Fruit fly (Drosophila melanogaster) whole organism, embryonic: Measurements from ENCODE around the gene ATP7.

Experiments
- BEAF-32 ChIP-seq: fragments of 200-800 bp; sonication (Bioruptor generic); optimal IDR thresholded peaks from 3 replicates; lab custom pipeline; 2017; ENCODE audit warnings: missing biosample characterization, missing genetic modification characterization, mild to moderate bottlenecking, moderate library complexity, missing genetic modification reagents
- C15 ChIP-seq: fragments of 200-800 bp; sonication (Bioruptor generic); IDR thresholded peaks from 3 replicates; pipeline ENCODE4 v1.3.6; 2022; ENCODE audit warnings: missing biosample characterization, missing genetic modification characterization
- CG11085 ChIP-seq: fragments of 200-800 bp; sonication (Bioruptor generic); IDR thresholded peaks from 2 replicates; pipeline ENCODE4 v1.3.6; 2022; ENCODE audit warnings: missing biosample characterization, missing genetic modification characterization
- CG12219 ChIP-seq: fragments of 200-800 bp; sonication (Bioruptor generic); optimal IDR thresholded peaks from 3 replicates; lab custom pipeline; 2018; ENCODE audit warnings: missing biosample characterization, mild to moderate bottlenecking, missing genetic modification characterization
- CG14710 ChIP-seq: fragments of 200-800 bp; sonication (Bioruptor generic); optimal IDR thresholded peaks from 3 replicates; lab custom pipeline; 2019; ENCODE audit warnings: missing biosample characterization, mild to moderate bottlenecking, missing genetic modification characterization, moderate library complexity
- CG15514 ChIP-seq: fragments of 200-800 bp; sonication (Bioruptor generic); optimal IDR thresholded peaks from 3 replicates; lab custom pipeline; 2017; ENCODE audit warnings: missing biosample characterization, missing genetic modification characterization, mild to moderate bottlenecking, moderate library complexity, missing genetic modification reagents
- CG1602 ChIP-seq: fragments of 200-800 bp; sonication (Bioruptor generic); optimal IDR thresholded peaks from 3 replicates; lab custom pipeline; 2016; ENCODE audit warnings: missing biosample characterization, missing genetic modification characterization
- CG1603 ChIP-seq: fragments of 200-800 bp; sonication (Bioruptor generic); optimal IDR thresholded peaks from 2 replicates; lab custom pipeline; 2019; ENCODE audit warnings: missing biosample characterization, mild to moderate bottlenecking, missing genetic modification characterization, moderate library complexity
- CG16813 ChIP-seq: fragments of 200-800 bp; sonication (Bioruptor generic); IDR thresholded peaks from 3 replicates; pipeline ENCODE4 v1.3.6; 2022; ENCODE audit warnings: missing biosample characterization, missing genetic modification characterization; ENCODE audit not compliant: partially characterized antibody
- CG17186 ChIP-seq: fragments of 200-800 bp; sonication (Bioruptor generic); optimal IDR thresholded peaks from 3 replicates; lab custom pipeline; 2017; ENCODE audit warnings: missing biosample characterization, missing genetic modification reagents, missing genetic modification characterization
- CG17361 ChIP-seq: fragments of 200-800 bp; sonication (Bioruptor generic); IDR thresholded peaks from 3 replicates; pipeline ENCODE4 v1.3.6; 2022; ENCODE audit warnings: missing biosample characterization, missing genetic modification characterization
- CG18619 ChIP-seq: fragments of 200-800 bp; sonication (Bioruptor generic); optimal IDR thresholded peaks from 3 replicates; lab custom pipeline; 2017; ENCODE audit warnings: missing biosample characterization, mild to moderate bottlenecking, missing genetic modification characterization
- CG30020 ChIP-seq: fragments of 200-800 bp; optimal IDR thresholded peaks from 2 replicates; lab custom pipeline; 2019; ENCODE audit warnings: missing biosample characterization, mild to moderate bottlenecking, missing genetic modification characterization, moderate library complexity
- CG34224 ChIP-seq: fragments of 200-800 bp; sonication (Bioruptor generic); IDR thresholded peaks from 3 replicates; pipeline ENCODE4 v1.3.6; 2022; ENCODE audit warnings: missing biosample characterization, missing genetic modification characterization; ENCODE audit not compliant: partially characterized antibody
- CG4360 ChIP-seq: fragments of 200-800 bp; sonication (Bioruptor generic); IDR thresholded peaks from 2 replicates; pipeline ENCODE4 v1.3.6; 2022; ENCODE audit warnings: missing biosample characterization, missing genetic modification characterization
- CG6175 ChIP-seq: fragments of 200-800 bp; sonication (Bioruptor generic); IDR thresholded peaks from 3 replicates; pipeline ENCODE4 v1.3.6; 2022; ENCODE audit warnings: missing biosample characterization, missing genetic modification characterization
- CG8388 ChIP-seq: fragments of 200-800 bp; sonication (Bioruptor generic); optimal IDR thresholded peaks from 2 replicates; lab custom pipeline; 2019; ENCODE audit warnings: missing biosample characterization, mild to moderate bottlenecking, missing genetic modification characterization, moderate library complexity
- CG8478 ChIP-seq: fragments of >200 bp; optimal IDR thresholded peaks from 2 replicates; lab custom pipeline; 2018
- D19A ChIP-seq: fragments of 200-800 bp; optimal IDR thresholded peaks from 3 replicates; lab custom pipeline; 2019; ENCODE audit warnings: missing biosample characterization, mild to moderate bottlenecking, missing genetic modification characterization, moderate library complexity
- Dp ChIP-seq: fragments of 200-800 bp; sonication (Bioruptor generic); optimal IDR thresholded peaks from 2 replicates; lab custom pipeline; 2018; ENCODE audit warnings: missing biosample characterization, mild to moderate bottlenecking, missing genetic modification characterization, moderate library complexity
- Eip74EF ChIP-seq, 2 experiments: fragments of 200-800 bp in 1 of 2; fragments of >200 bp in 1 of 2; sonication (Bioruptor generic) in 1 of 2; optimal IDR thresholded peaks; 2 replicates each; lab custom pipeline; 2017 to 2019; ENCODE audit warnings: missing biosample characterization in 2 of 2, missing genetic modification characterization in 2 of 2, mild to moderate bottlenecking in 1 of 2, moderate library complexity in 1 of 2
- Elba2 ChIP-seq: fragments of 200-800 bp; sonication (Bioruptor generic); optimal IDR thresholded peaks from 3 replicates; lab custom pipeline; 2016; ENCODE audit warnings: missing biosample characterization, missing genetic modification characterization
- Myb ChIP-seq: fragments of 200-800 bp; sonication (Bioruptor generic); optimal IDR thresholded peaks from 2 replicates; lab custom pipeline; 2016; ENCODE audit warnings: missing biosample characterization, missing genetic modification characterization
- Nf-YC ChIP-seq: fragments of 200-800 bp; optimal IDR thresholded peaks from 3 replicates; lab custom pipeline; 2019; ENCODE audit warnings: missing biosample characterization, mild to moderate bottlenecking, missing genetic modification characterization, moderate library complexity
- NfI ChIP-seq: fragments of 200-800 bp; sonication (Bioruptor generic); optimal IDR thresholded peaks from 3 replicates; lab custom pipeline; 2018; ENCODE audit warnings: missing biosample characterization, mild to moderate bottlenecking, missing genetic modification characterization, moderate library complexity
- Oaz ChIP-seq: fragments of 200-800 bp; sonication (Bioruptor generic); IDR thresholded peaks from 2 replicates; pipeline ENCODE4 v1.3.6; 2022; ENCODE audit warnings: missing biosample characterization, missing genetic modification characterization
- ash1 ChIP-seq: fragments of 200-800 bp; sonication (Bioruptor generic); optimal IDR thresholded peaks from 2 replicates; lab custom pipeline; 2018; ENCODE audit warnings: missing biosample characterization, mild to moderate bottlenecking, missing genetic modification characterization
- bcd ChIP-seq: fragments of 200-800 bp; sonication (Bioruptor generic); optimal IDR thresholded peaks from 2 replicates; lab custom pipeline; 2017; ENCODE audit warnings: missing biosample characterization, mild to moderate bottlenecking, missing genetic modification characterization
- cas ChIP-seq: fragments of 200-800 bp; sonication (Bioruptor generic); IDR thresholded peaks from 2 replicates; pipeline ENCODE4 v1.3.6; 2022; ENCODE audit warnings: missing biosample characterization, missing genetic modification characterization
- caup ChIP-seq: fragments of 200-800 bp; sonication (Bioruptor generic); optimal IDR thresholded peaks from 3 replicates; lab custom pipeline; 2017; ENCODE audit warnings: missing biosample characterization, mild to moderate bottlenecking, missing genetic modification characterization, moderate library complexity; ENCODE audit not compliant: severe bottlenecking
- eve ChIP-seq, 2 experiments: fragments of >200 bp; optimal IDR thresholded peaks; 2 replicates each; lab custom pipeline; 2017; ENCODE audit warnings: missing biosample characterization in 2 of 2, missing genetic modification characterization in 2 of 2
- eyg ChIP-seq: fragments of 200-800 bp; sonication (Bioruptor generic); optimal IDR thresholded peaks from 3 replicates; lab custom pipeline; 2016; ENCODE audit warnings: missing biosample characterization, missing genetic modification characterization
- gfzf ChIP-seq: fragments of 200-800 bp; sonication (Bioruptor generic); optimal IDR thresholded peaks from 2 replicates; lab custom pipeline; 2016; ENCODE audit warnings: missing biosample characterization, mild to moderate bottlenecking, missing genetic modification characterization, moderate library complexity
- gsb ChIP-seq: fragments of 200-800 bp; sonication (Bioruptor generic); IDR thresholded peaks from 2 replicates; pipeline ENCODE4 v1.3.6; 2022; ENCODE audit warnings: missing biosample characterization, missing genetic modification characterization
- inv ChIP-seq: fragments of 200-800 bp; sonication (Bioruptor generic); IDR thresholded peaks from 2 replicates; pipeline ENCODE4 v1.3.6; 2022; ENCODE audit warnings: missing biosample characterization, missing genetic modification characterization; ENCODE audit not compliant: partially characterized antibody
- kay ChIP-seq: fragments of 200-800 bp; sonication (Bioruptor generic); optimal IDR thresholded peaks from 2 replicates; lab custom pipeline; 2016; ENCODE audit warnings: missing biosample characterization, missing genetic modification characterization
- ken ChIP-seq: fragments of 200-800 bp; sonication (Bioruptor generic); IDR thresholded peaks from 3 replicates; pipeline ENCODE4 v1.3.6; 2022; ENCODE audit warnings: missing biosample characterization, missing genetic modification characterization
- lola ChIP-seq, 3 experiments: fragments of >200 bp in 2 of 3; fragments of 200-800 bp in 1 of 3; sonication (Bioruptor generic) in 1 of 3; optimal IDR thresholded peaks; 2 replicates each; lab custom pipeline; 2017 to 2019; ENCODE audit warnings: missing biosample characterization in 3 of 3, missing genetic modification characterization in 3 of 3, mild to moderate bottlenecking in 1 of 3, moderate library complexity in 1 of 3
- pan ChIP-seq, 4 experiments: fragments of >200 bp in 3 of 4; fragments of 200-800 bp in 1 of 4; sonication (Bioruptor generic) in 1 of 4; optimal IDR thresholded peaks in 3 of 4; IDR thresholded peaks in 1 of 4; 2 replicates each; pipeline versions ENCODE4 v1.3.6 to Lab custom; 2017 to 2022; ENCODE audit warnings: missing biosample characterization in 2 of 4, missing genetic modification characterization in 2 of 4, mixed read lengths in 1 of 4
- phol ChIP-seq: fragments of 200-800 bp; sonication (Bioruptor generic); optimal IDR thresholded peaks from 3 replicates; lab custom pipeline; 2018; ENCODE audit warnings: missing biosample characterization, mild to moderate bottlenecking, missing genetic modification characterization, moderate library complexity
- rib ChIP-seq: fragments of 200-800 bp; sonication (Bioruptor generic); IDR thresholded peaks from 2 replicates; pipeline ENCODE4 v1.3.6; 2022; ENCODE audit warnings: missing biosample characterization, missing genetic modification characterization
- ro ChIP-seq: fragments of 200-800 bp; sonication (Bioruptor generic); IDR thresholded peaks from 2 replicates; pipeline ENCODE4 v1.3.6; 2022; ENCODE audit warnings: missing biosample characterization, missing genetic modification characterization
- run ChIP-seq: fragments of 200-800 bp; sonication (Bioruptor generic); optimal IDR thresholded peaks from 3 replicates; lab custom pipeline; 2018; ENCODE audit warnings: missing biosample characterization, mild to moderate bottlenecking, missing genetic modification characterization
- sens ChIP-seq: fragments of 200-800 bp; sonication (Bioruptor generic); peaks from one replicate; lab custom pipeline; 2016; ENCODE audit warnings: missing biosample characterization, missing genetic modification characterization
- slbo ChIP-seq: fragments of 200-800 bp; sonication (Bioruptor generic); IDR thresholded peaks from 2 replicates; pipeline ENCODE4 v1.3.6; 2022; ENCODE audit warnings: missing biosample characterization, missing genetic modification characterization
- sr ChIP-seq: fragments of 200-800 bp; sonication (Bioruptor generic); IDR thresholded peaks from 3 replicates; pipeline ENCODE4 v1.3.6; 2022; ENCODE audit warnings: missing biosample characterization, missing genetic modification characterization
- stwl ChIP-seq: fragments of 200-800 bp; sonication (Bioruptor generic); optimal IDR thresholded peaks from 3 replicates; lab custom pipeline; 2018; ENCODE audit warnings: missing biosample characterization, mild to moderate bottlenecking, missing genetic modification characterization, moderate library complexity
- tap ChIP-seq: fragments of 200-800 bp; optimal IDR thresholded peaks from 3 replicates; lab custom pipeline; 2019; ENCODE audit warnings: missing biosample characterization, mild to moderate bottlenecking, missing genetic modification characterization, moderate library complexity
- vnd ChIP-seq: fragments of 200-800 bp; sonication (Bioruptor generic); IDR thresholded peaks from 3 replicates; pipeline ENCODE4 v1.3.6; 2022; ENCODE audit warnings: missing biosample characterization, missing genetic modification characterization; ENCODE audit not compliant: partially characterized antibody
- yki ChIP-seq: fragments of >200 bp; optimal IDR thresholded peaks from 3 replicates; lab custom pipeline; 2018

ATP7 gene

DNA sequence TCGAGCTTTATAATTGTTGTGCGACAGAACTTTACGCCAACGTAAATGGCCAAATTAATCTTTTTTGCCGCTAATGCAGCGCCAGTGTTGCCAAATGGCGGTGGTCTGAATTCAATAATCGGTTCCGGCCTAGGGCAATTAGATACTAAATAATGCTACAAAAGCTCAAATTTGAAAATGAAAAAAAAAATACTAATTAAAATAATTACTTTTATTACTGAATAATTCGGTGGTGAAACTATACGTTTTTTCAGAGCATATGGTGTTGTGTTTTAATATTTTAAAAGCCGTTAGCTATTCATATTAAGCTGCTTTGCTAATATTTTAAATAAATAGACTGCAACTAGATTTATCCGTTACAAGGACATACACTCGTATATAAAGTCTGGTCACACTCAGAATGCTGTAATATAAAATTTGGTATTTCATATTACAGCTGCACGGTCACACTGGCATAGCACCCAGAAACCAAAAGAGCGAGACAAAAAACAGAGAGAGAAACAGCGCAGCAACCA lies 38.3 kb upstream of the ATP7 start, which contains the start of the genes CG1578 and rudhira (continued):
- TF ChIP-seq tap (tag; lab: Kevin White, UChicago) (no peak), Nf-YC (no peak), CG8478 (lab: Kevin White, UChicago) (no peak), sr (GFP tag; lab: Robert Waterston, UW) (peak; percentile 49; the same call in 1 of the 3 replicates), CG1603 (tag; lab: Kevin White, UChicago) (no peak), CG15514 (GFP tag; lab: Kevin White, UChicago) (peak; percentile 73), CG34224 (GFP tag; lab: Robert Waterston, UW) (no peak), ash1 (no peak), gfzf (GFP tag; lab: Kevin White, UChicago) (peak; percentile 73), CG18619 (peak; percentile 19), CG6175 (GFP tag; lab: Robert Waterston, UW) (no peak), sens (GFP tag; lab: Kevin White, UChicago) (peak; percentile 40), CG1602 (no peak), pan (optimal IDR thresholded peaks at IDR 0.05; lab: Kevin White, UChicago) (no peak), pan (GFP tag; optimal IDR thresholded peaks at IDR 0.05 in 1 of 2, IDR thresholded peaks at IDR 0.05 in 1 of 2) (no peak), CG4360 (GFP tag; lab: Robert Waterston, UW) (no peak), CG16813 (GFP tag; lab: Robert Waterston, UW) (0 out of 3 replicates have a peak, but pooled peaks have one; percentile 9), Myb (GFP tag; lab: Kevin White, UChicago) (peak; percentile 52), slbo (no peak), BEAF-32 (peak; percentile 52), D19A (tag; lab: Kevin White, UChicago) (no peak), CG11085 (GFP tag; lab: Robert Waterston, UW) (no peak), vnd (GFP tag; lab: Robert Waterston, UW) (no peak), caup (GFP tag; lab: Kevin White, UChicago) (no peak), inv (GFP tag; lab: Robert Waterston, UW) (no peak), cas (GFP tag; lab: Robert Waterston, UW) (no peak), eyg (GFP tag; lab: Kevin White, UChicago) (no peak), C15 (GFP tag; lab: Robert Waterston, UW) (no peak), run (tag; lab: Kevin White, UChicago) (no peak), CG17361 (GFP tag; lab: Robert Waterston, UW) (0 out of 3 replicates have a peak, but pooled peaks have one; percentile 17), Elba2 (GFP tag; lab: Kevin White, UChicago) (no peak), bcd (GFP tag; lab: Kevin White, UChicago) (peak; percentile 34), ken (GFP tag; lab: Robert Waterston, UW) (no peak), NfI (GFP tag; lab: Kevin White, UChicago) (no peak), stwl (tag; lab: Kevin White, UChicago) (peak; percentile 80), yki (no peak), kay (no peak), phol (tag; lab: Kevin White, UChicago) (peak; percentile 39), lola (GFP tag; optimal IDR thresholded peaks at IDR 0.05; lab: Kevin White, UChicago) (peak in 1 of 3 experiments; percentile 9), CG17186 (GFP tag; lab: Kevin White, UChicago) (no peak), CG12219 (GFP tag; lab: Kevin White, UChicago) (no peak), eve (GFP tag; optimal IDR thresholded peaks at IDR 0.05; lab: Kevin White, UChicago) (peak in 1 of 2 experiments; percentile 33), Eip74EF (GFP tag; optimal IDR thresholded peaks at IDR 0.05; lab: Kevin White, UChicago) (peak in 1 of 2 experiments; percentile 28), rib (GFP tag; lab: Robert Waterston, UW) (0 out of 2 replicates have a peak, but pooled peaks have one; percentile 24), CG30020 (tag; lab: Kevin White, UChicago) (peak; percentile 13), Dp (GFP tag; lab: Kevin White, UChicago) (peak; percentile 54), CG14710 (tag; lab: Kevin White, UChicago) (peak; percentile 80), CG8388 (GFP tag; lab: Kevin White, UChicago) (no peak), gsb (GFP tag; lab: Robert Waterston, UW) (no peak), ro (GFP tag; lab: Robert Waterston, UW) (no peak), Oaz (GFP tag; lab: Robert Waterston, UW) (no peak)
